Worm (Caenorhabditis elegans) whole organism, L4 larva: Measurements from ENCODE around the gene iars-1.

Source experiments
- D1046.2 ChIP-seq: fragments of 200-800 bp; sonication (Bioruptor generic); IDR thresholded peaks from 2 replicates; pipeline ENCODE4 v1.3.6; 2022; ENCODE audit warnings: missing genetic modification characterization, missing compliant biosample characterization
- F26F4.8 ChIP-seq: fragments of 200-800 bp; sonication (Bioruptor generic); conservative IDR thresholded peaks from 2 replicates; pipeline ENCODE4 v1.3.6; 2022; ENCODE audit warnings: missing genetic modification characterization, missing compliant biosample characterization
- F37D6.2 ChIP-seq: sonication (generic microtip); optimal IDR thresholded peaks from 2 replicates; lab custom pipeline; 2016; ENCODE audit warnings: mild to moderate bottlenecking, missing genetic modification characterization, missing compliant biosample characterization
- F44E2.7 ChIP-seq: fragments of 200-800 bp; sonication (Bioruptor generic); IDR thresholded peaks from 2 replicates; pipeline ENCODE4 v2.1.2; 2022; ENCODE audit warnings: missing genetic modification characterization, missing compliant biosample characterization
- F49E8.2 ChIP-seq: sonication (generic microtip); optimal IDR thresholded peaks from 2 replicates; lab custom pipeline; 2016; ENCODE audit warnings: missing compliant biosample characterization, mild to moderate bottlenecking, missing genetic modification characterization, borderline replicate concordance
- Y105C5A.15 ChIP-seq: fragments of 200-800 bp; sonication (Bioruptor generic); IDR thresholded peaks from 2 replicates; pipeline ENCODE4 v1.3.6; 2022; ENCODE audit warnings: missing genetic modification characterization, missing compliant biosample characterization
- ZK546.5 ChIP-seq, 2 experiments: sonication (generic microtip); optimal IDR thresholded peaks; 2 replicates each; lab custom pipeline; 2017; ENCODE audit warnings: missing biosample characterization in 2 of 2, missing genetic modification characterization in 2 of 2
- arid-1 ChIP-seq: fragments of 200-800 bp; sonication (Bioruptor generic); conservative IDR thresholded peaks from 2 replicates; pipeline ENCODE4 v1.3.6; 2022; ENCODE audit warnings: missing genetic modification reagents, missing genetic modification characterization, missing compliant biosample characterization
- ceh-32 ChIP-seq: sonication (generic microtip); optimal IDR thresholded peaks from 2 replicates; lab custom pipeline; 2016; ENCODE audit warnings: mild to moderate bottlenecking, missing genetic modification characterization, missing compliant biosample characterization; ENCODE audit not compliant: poor library complexity
- ceh-44 ChIP-seq: fragments of 200-800 bp; sonication (Bioruptor generic); IDR thresholded peaks from 2 replicates; pipeline ENCODE4 v1.3.6; 2022; ENCODE audit warnings: missing genetic modification reagents, missing genetic modification characterization, missing compliant biosample characterization
- ceh-62 ChIP-seq: sonication (generic microtip); optimal IDR thresholded peaks from 2 replicates; lab custom pipeline; 2017; ENCODE audit warnings: missing biosample characterization, missing genetic modification characterization
- ctbp-1 ChIP-seq: fragments of 200-800 bp; sonication (Bioruptor generic); IDR thresholded peaks from 2 replicates; pipeline ENCODE4 v1.3.6; 2022; ENCODE audit warnings: missing genetic modification reagents, missing genetic modification characterization, missing compliant biosample characterization
- daf-19 ChIP-seq: fragments of 200-800 bp; sonication (Bioruptor generic); conservative IDR thresholded peaks from 2 replicates; pipeline ENCODE4 v1.3.6; 2022; ENCODE audit warnings: missing genetic modification characterization, missing compliant biosample characterization
- dmd-8 ChIP-seq: fragments of 200-800 bp; sonication (Bioruptor generic); IDR thresholded peaks from 2 replicates; pipeline ENCODE4 v1.3.6; 2022; ENCODE audit warnings: missing genetic modification characterization, missing compliant biosample characterization
- dmd-9 ChIP-seq: fragments of 200-800 bp; sonication (Bioruptor generic); IDR thresholded peaks from 2 replicates; pipeline ENCODE4 v1.3.6; 2022; ENCODE audit warnings: missing genetic modification reagents, missing genetic modification characterization, missing compliant biosample characterization
- duxl-1 ChIP-seq: sonication (generic microtip); optimal IDR thresholded peaks from 2 replicates; lab custom pipeline; 2016; ENCODE audit warnings: mild to moderate bottlenecking, missing genetic modification characterization, moderate library complexity, missing compliant biosample characterization; ENCODE audit not compliant: poor library complexity
- egl-43 ChIP-seq: fragments of 200-800 bp; sonication (Bioruptor generic); IDR thresholded peaks from 2 replicates; pipeline ENCODE4 v1.3.6; 2022; ENCODE audit warnings: missing genetic modification reagents, missing genetic modification characterization, missing compliant biosample characterization
- fos-1 ChIP-seq: fragments of 150-350 bp; optimal IDR thresholded peaks from 2 replicates; lab custom pipeline; 2014; ENCODE audit warnings: missing biosample characterization, missing genetic modification characterization
- hlh-30 ChIP-seq: sonication (generic microtip); optimal IDR thresholded peaks from 2 replicates; lab custom pipeline; 2017; ENCODE audit warnings: antibody characterized with exemption, mild to moderate bottlenecking, missing genetic modification characterization, missing compliant biosample characterization; ENCODE audit not compliant: insufficient read depth
- hmg-1.1 ChIP-seq: fragments of 200-800 bp; sonication (Bioruptor generic); IDR thresholded peaks from 2 replicates; pipeline ENCODE4 v1.3.6; 2022; ENCODE audit warnings: missing genetic modification reagents, missing genetic modification characterization, missing compliant biosample characterization
- jun-1 ChIP-seq: fragments of 150-350 bp; optimal IDR thresholded peaks from 2 replicates; lab custom pipeline; 2014; ENCODE audit warnings: missing biosample characterization, missing genetic modification reagents, missing genetic modification characterization
- lin-1 ChIP-seq: fragments of 200-800 bp; sonication (Bioruptor generic); IDR thresholded peaks from 2 replicates; pipeline ENCODE4 v1.3.6; 2022; ENCODE audit warnings: missing genetic modification reagents, missing genetic modification characterization, missing compliant biosample characterization
- lin-13 ChIP-seq: fragments of 150-350 bp; optimal IDR thresholded peaks from 2 replicates; lab custom pipeline; 2014; ENCODE audit warnings: missing biosample characterization, missing genetic modification reagents, missing genetic modification characterization
- lin-15B ChIP-seq: fragments of 150-350 bp; sonication (generic microtip); optimal IDR thresholded peaks from 3 replicates; lab custom pipeline; 2014; ENCODE audit warnings: missing biosample characterization, missing genetic modification characterization
- lin-29 ChIP-seq: fragments of 200-800 bp; sonication (Bioruptor generic); IDR thresholded peaks from 2 replicates; pipeline ENCODE4 v1.3.6; 2022; ENCODE audit warnings: missing genetic modification reagents, missing genetic modification characterization, missing compliant biosample characterization
- lin-39 ChIP-seq: fragments of 150-350 bp; optimal IDR thresholded peaks from 2 replicates; lab custom pipeline; 2014; ENCODE audit warnings: missing biosample characterization, missing genetic modification reagents, missing genetic modification characterization
- lsy-2 ChIP-seq, 2 experiments: fragments of 150-350 bp in 1 of 2; sonication (generic microtip) in 1 of 2; optimal IDR thresholded peaks; 2 replicates each; lab custom pipeline; 2014 to 2017; ENCODE audit warnings: missing biosample characterization in 2 of 2, missing genetic modification characterization in 2 of 2
- mep-1 ChIP-seq: fragments of 150-350 bp; sonication (generic microtip); optimal IDR thresholded peaks from 3 replicates; lab custom pipeline; 2014; ENCODE audit warnings: missing biosample characterization, missing genetic modification characterization
- mes-2 ChIP-seq: sonication (generic microtip); optimal IDR thresholded peaks from 2 replicates; lab custom pipeline; 2016; ENCODE audit warnings: missing genotype, mild to moderate bottlenecking, missing genetic modification characterization, missing compliant biosample characterization; ENCODE audit not compliant: poor library complexity, severe bottlenecking
- mxl-3 ChIP-seq: fragments of 200-800 bp; sonication (Bioruptor generic); optimal IDR thresholded peaks from 2 replicates; lab custom pipeline; 2018; ENCODE audit warnings: mild to moderate bottlenecking, missing genetic modification characterization, missing compliant biosample characterization
- nhr-102 ChIP-seq: sonication (generic microtip); optimal IDR thresholded peaks from 2 replicates; lab custom pipeline; 2016; ENCODE audit warnings: mild to moderate bottlenecking, missing genetic modification characterization, moderate library complexity, missing compliant biosample characterization
- nhr-11 ChIP-seq: fragments of 150-350 bp; optimal IDR thresholded peaks from 2 replicates; lab custom pipeline; 2014; ENCODE audit warnings: missing biosample characterization, missing genetic modification characterization
- nhr-111 ChIP-seq: fragments of 200-800 bp; sonication (Bioruptor generic); optimal IDR thresholded peaks from 2 replicates; lab custom pipeline; 2018; ENCODE audit warnings: mild to moderate bottlenecking, missing genetic modification characterization, missing compliant biosample characterization
- nhr-42 ChIP-seq: fragments of 200-800 bp; sonication (Bioruptor generic); IDR thresholded peaks from 2 replicates; pipeline ENCODE4 v1.3.6; 2022; ENCODE audit warnings: missing genetic modification characterization, missing compliant biosample characterization
- nhr-48 ChIP-seq: sonication (generic microtip); optimal IDR thresholded peaks from 2 replicates; lab custom pipeline; 2016; ENCODE audit warnings: mild to moderate bottlenecking, missing genetic modification characterization, missing compliant biosample characterization
- nhr-76 ChIP-seq: fragments of 150-350 bp; optimal IDR thresholded peaks from 2 replicates; lab custom pipeline; 2014; ENCODE audit warnings: missing biosample characterization, missing genetic modification characterization
- nhr-77 ChIP-seq: fragments of 150-350 bp; optimal IDR thresholded peaks from 2 replicates; lab custom pipeline; 2014; ENCODE audit warnings: missing biosample characterization, missing genetic modification characterization
- pha-4 ChIP-seq, 2 experiments: fragments of 150-350 bp in 1 of 2; fragments of 200-800 bp in 1 of 2; sonication (Bioruptor generic) in 1 of 2; IDR thresholded peaks in 1 of 2; optimal IDR thresholded peaks in 1 of 2; 2 replicates each; pipeline versions ENCODE4 v1.3.6 to Lab custom; 2014 to 2022; ENCODE audit warnings: missing genetic modification characterization in 2 of 2, missing genetic modification reagents in 2 of 2, missing biosample characterization in 1 of 2, missing compliant biosample characterization in 1 of 2
- php-3 ChIP-seq: fragments of 200-800 bp; sonication (Bioruptor generic); IDR thresholded peaks from 2 replicates; pipeline ENCODE4 v1.3.6; 2022; ENCODE audit warnings: missing genetic modification reagents, missing genetic modification characterization, missing compliant biosample characterization
- rbr-2 ChIP-seq: sonication (generic microtip); optimal IDR thresholded peaks from 2 replicates; lab custom pipeline; 2016; ENCODE audit warnings: missing genotype, missing genetic modification characterization, missing compliant biosample characterization
- set-16 ChIP-seq: fragments of 200-800 bp; sonication (Bioruptor generic); IDR thresholded peaks from 2 replicates; pipeline ENCODE4 v1.3.6; 2022; ENCODE audit warnings: missing genetic modification reagents, missing genetic modification characterization, missing compliant biosample characterization
- skn-1 ChIP-seq: fragments of 150-350 bp; optimal IDR thresholded peaks from 2 replicates; lab custom pipeline; 2014; ENCODE audit warnings: missing biosample characterization, missing genetic modification characterization
- snpc-1.2 ChIP-seq: fragments of 200-800 bp; sonication (Bioruptor generic); IDR thresholded peaks from 2 replicates; pipeline ENCODE4 v1.3.6; 2022; ENCODE audit warnings: missing genetic modification reagents, missing genetic modification characterization, missing compliant biosample characterization
- spr-1 ChIP-seq: sonication (generic microtip); optimal IDR thresholded peaks from 2 replicates; lab custom pipeline; 2016; ENCODE audit warnings: mild to moderate bottlenecking, missing genetic modification characterization, missing compliant biosample characterization
- unc-39 ChIP-seq: sonication (generic microtip); optimal IDR thresholded peaks from 2 replicates; lab custom pipeline; 2017; ENCODE audit warnings: missing biosample characterization, missing genetic modification characterization
- unc-62 ChIP-seq, 3 experiments: fragments of 150-350 bp in 1 of 3; sonication (generic microtip); optimal IDR thresholded peaks in 2 of 3; peaks in 1 of 3; 1 replicate in 1 of 3; 2 replicates in 2 of 3; lab custom pipeline; 2014 to 2017; ENCODE audit warnings: missing biosample characterization in 3 of 3, missing genetic modification characterization in 3 of 3, missing genetic modification reagents in 3 of 3, missing genotype in 1 of 3
- vab-7 ChIP-seq: fragments of 200-800 bp; sonication (Bioruptor generic); IDR thresholded peaks from 2 replicates; pipeline ENCODE4 v1.3.6; 2022; ENCODE audit warnings: missing genetic modification reagents, missing genetic modification characterization, missing compliant biosample characterization
- zag-1 ChIP-seq: fragments of 150-350 bp; optimal IDR thresholded peaks from 2 replicates; lab custom pipeline; 2014; ENCODE audit warnings: missing biosample characterization, missing genetic modification characterization
- zip-2 ChIP-seq: fragments of 150-350 bp; optimal IDR thresholded peaks from 2 replicates; lab custom pipeline; 2014; ENCODE audit warnings: missing biosample characterization, missing genetic modification characterization
- ztf-7 ChIP-seq: fragments of 150-350 bp; optimal IDR thresholded peaks from 2 replicates; lab custom pipeline; 2014; ENCODE audit warnings: missing biosample characterization, missing genetic modification characterization

Gene iars-1

ce11 chrIV:10380626-10381025 is 12.2 kb downstream of the iars-1 start (continued):
- TF ChIP-seq fos-1 (tag; lab: Kevin White, UChicago): no peak
- no peak for TF ChIP-seq F49E8.2 (tag; lab: Kevin White, UChicago)
- TF ChIP-seq lin-13: peak; percentile 42
- TF ChIP-seq nhr-48 (tag; lab: Kevin White, UChicago): peak; percentile 64
- peak; percentile 46 for TF ChIP-seq rbr-2 (tag; lab: Kevin White, UChicago)
- TF ChIP-seq ctbp-1 (GFP tag; lab: Robert Waterston, UW): peak; percentile 66; the same call in 1 of the 2 replicates
- peak; percentile 16 for TF ChIP-seq nhr-11 (tag; lab: Kevin White, UChicago)
- no peak for TF ChIP-seq ceh-62
- TF ChIP-seq nhr-42 (GFP tag; lab: Robert Waterston, UW): no peak
- TF ChIP-seq vab-7 (GFP tag; lab: Robert Waterston, UW): no peak
- peak; percentile 15 for TF ChIP-seq ztf-7 (tag; lab: Kevin White, UChicago)
- no peak for TF ChIP-seq lin-39 (tag; lab: Kevin White, UChicago)
- TF ChIP-seq hlh-30 (tag; lab: Kevin White, UChicago): peak; percentile 98
- no peak for TF ChIP-seq unc-39 (tag; lab: Kevin White, UChicago)
- peak; percentile 51 for TF ChIP-seq mep-1 (tag; lab: Kevin White, UChicago)
- peak; percentile 29 for TF ChIP-seq F37D6.2
- TF ChIP-seq unc-62 (GFP tag; optimal IDR thresholded peaks at IDR 0.05 in 1 of 2; lab: Kevin White, UChicago): peak in 1 of 2 experiments; percentile 96
- TF ChIP-seq unc-62 (tag; optimal IDR thresholded peaks at IDR 0.05; lab: Kevin White, UChicago): no peak
- no peak for TF ChIP-seq pha-4 (GFP tag; IDR thresholded peaks at IDR 0.05; lab: Robert Waterston, UW)
- no peak for TF ChIP-seq pha-4 (tag; optimal IDR thresholded peaks at IDR 0.05; lab: Kevin White, UChicago)
- TF ChIP-seq skn-1 (tag; lab: Kevin White, UChicago): no peak
- TF ChIP-seq snpc-1.2 (GFP tag; lab: Robert Waterston, UW): no peak
- no peak for TF ChIP-seq zag-1 (tag; lab: Kevin White, UChicago)
- no peak for TF ChIP-seq ceh-44 (GFP tag; lab: Robert Waterston, UW)
- TF ChIP-seq D1046.2: no peak
- no peak for TF ChIP-seq nhr-76 (tag; lab: Kevin White, UChicago)
- no peak for TF ChIP-seq lin-15B
- TF ChIP-seq F44E2.7 (GFP tag; lab: Robert Waterston, UW): no peak
- TF ChIP-seq spr-1: peak; percentile 46
- no peak for TF ChIP-seq dmd-8 (GFP tag; lab: Robert Waterston, UW)
- peak; percentile 48; the same call in 1 of the 2 replicates for TF ChIP-seq egl-43 (GFP tag; lab: Robert Waterston, UW)
- TF ChIP-seq ZK546.5 (tag; optimal IDR thresholded peaks at IDR 0.05; lab: Kevin White, UChicago): no peak
- TF ChIP-seq nhr-77 (tag; lab: Kevin White, UChicago): no peak
- no peak for TF ChIP-seq ceh-32 (tag; lab: Kevin White, UChicago)
- no peak for TF ChIP-seq Y105C5A.15 (GFP tag; lab: Robert Waterston, UW)
- 0 out of 2 replicates have a peak, but pooled peaks have one; percentile 4 for TF ChIP-seq F26F4.8 (GFP tag; lab: Robert Waterston, UW)
- 0 out of 2 replicates have a peak, but pooled peaks have one; percentile 32 for TF ChIP-seq lin-1 (GFP tag; lab: Robert Waterston, UW)
- TF ChIP-seq zip-2 (tag; lab: Kevin White, UChicago): no peak
- TF ChIP-seq set-16: no peak
- TF ChIP-seq dmd-9 (GFP tag; lab: Robert Waterston, UW): no peak
- peak; percentile 21 for TF ChIP-seq mes-2 (tag; lab: Kevin White, UChicago)
- TF ChIP-seq arid-1 (GFP tag; lab: Robert Waterston, UW): no peak
- TF ChIP-seq duxl-1: no peak
- peak in 1 of 2 experiments; percentile 63 for TF ChIP-seq lsy-2 (tag; optimal IDR thresholded peaks at IDR 0.05; lab: Kevin White, UChicago)
- TF ChIP-seq lin-29: no peak
- TF ChIP-seq jun-1: no peak
- TF ChIP-seq hmg-1.1: peak; percentile 52; the same call in 1 of the 2 replicates
- TF ChIP-seq nhr-102 (tag; lab: Kevin White, UChicago): no peak
- no peak for TF ChIP-seq daf-19 (GFP tag; lab: Robert Waterston, UW)
- TF ChIP-seq mxl-3 (GFP tag; lab: Kevin White, UChicago): peak; percentile 94
- TF ChIP-seq php-3 (GFP tag; lab: Robert Waterston, UW): no peak
- TF ChIP-seq nhr-111 (GFP tag; lab: Kevin White, UChicago): no peak
